Worm (Caenorhabditis elegans): ENCODE data around the gene fbxb-61.
"Not testable (repeated sequence)": the region's sequence is repeated elsewhere in the genome, so short reads cannot be mapped to it uniquely, and the experiment has no call there.

fbxb-61 gene

DNA sequence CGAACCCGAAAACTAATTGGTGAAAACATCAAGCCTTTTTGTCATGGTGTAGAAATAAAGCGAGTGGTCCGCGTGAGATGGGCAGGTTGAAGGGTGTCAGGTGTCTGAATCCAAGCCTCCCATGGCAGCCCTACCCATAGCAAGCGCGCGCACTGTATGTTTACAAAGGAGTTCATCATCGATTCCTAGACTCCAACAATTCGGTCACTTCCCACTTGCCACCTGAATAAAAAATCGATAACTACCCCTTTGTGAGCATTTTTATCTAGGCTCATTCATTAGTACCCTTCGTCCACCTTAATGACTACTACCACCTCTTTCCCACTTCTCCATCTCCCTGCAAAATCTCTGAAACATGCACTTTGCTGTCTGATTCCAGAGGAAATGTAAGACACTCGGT is 9.1 kb downstream of the fbxb-61 start, which contains the start of gene fbxb-64:
Gene fbxb-64, plus strand, starts transcription at position 301 of the 400 bp plus-strand sequence.
- TF ChIP-seq F10E7.11 (tag; optimal IDR thresholded peaks at IDR 0.05): no peak
- TF ChIP-seq Y56A3A.18 (GFP tag; IDR thresholded peaks at IDR 0.05): no peak
- no peak for TF ChIP-seq tbp1 (GFP tag; optimal IDR thresholded peaks at IDR 0.05)
- 0 out of 2 replicates have a peak, but pooled peaks have one; percentile 6 for TF ChIP-seq dox-1 (GFP tag; IDR thresholded peaks at IDR 0.05)
- TF ChIP-seq lin-35 (GFP tag; optimal IDR thresholded peaks at IDR 0.05): no peak
- no peak for TF ChIP-seq tbx-9 (tag; optimal IDR thresholded peaks at IDR 0.05; ENCODE audit: borderline replicate concordance)
- TF ChIP-seq let-607 (tag; optimal IDR thresholded peaks at IDR 0.05): no peak

DNA sequence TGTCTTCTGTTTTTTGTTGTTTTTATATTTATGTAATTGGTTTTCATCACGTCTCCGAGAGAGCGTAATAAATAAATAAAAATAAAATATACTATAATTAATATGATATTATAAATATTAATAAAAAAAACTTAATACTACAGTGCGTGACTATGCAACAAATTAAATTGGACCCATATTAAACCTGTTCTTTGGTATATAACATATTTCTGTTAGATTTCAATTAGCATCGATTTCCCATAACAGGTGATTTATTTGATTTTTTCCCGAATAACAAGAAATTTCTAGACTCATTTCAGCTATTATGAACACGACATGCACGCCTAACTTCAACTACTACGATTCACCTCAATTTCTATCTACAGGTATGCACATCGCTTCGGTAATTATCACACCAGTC is 13.1 kb downstream of the fbxb-61 start, which contains the start of gene srh-208:
Gene srh-208, plus strand, starts transcription at position 301 of the 400 bp plus-strand sequence.
- TF ChIP-seq F33H1.4 (GFP tag; IDR thresholded peaks at IDR 0.05); ceh-58 (GFP tag; IDR thresholded peaks at IDR 0.05); T07F8.4 (tag; optimal IDR thresholded peaks at IDR 0.05): not testable (repeated sequence)

DNA sequence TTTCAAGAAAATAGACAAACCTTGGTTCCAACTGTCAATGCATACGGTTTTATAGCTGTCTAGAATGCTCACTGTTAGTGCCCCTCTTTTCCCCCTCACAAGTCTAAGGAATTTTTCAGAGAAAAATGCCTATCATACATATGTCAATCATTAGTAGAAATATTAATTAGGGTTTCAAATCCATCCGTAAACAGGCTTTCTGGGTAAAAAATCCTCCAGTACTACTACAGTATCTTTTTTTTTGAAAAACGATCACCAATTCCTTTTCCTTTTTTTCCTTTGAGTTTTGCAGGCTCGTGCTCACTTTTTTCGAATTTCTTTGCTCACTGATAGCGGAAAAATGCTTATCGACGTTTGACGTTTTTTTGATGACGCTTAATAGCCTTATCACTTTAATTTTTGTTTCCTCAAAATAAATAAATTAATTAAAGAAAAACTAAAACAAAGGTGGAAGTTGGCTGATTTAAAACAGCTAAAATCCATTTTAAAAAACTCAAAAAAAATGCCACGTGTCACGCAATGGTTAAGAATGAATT is 15.6 kb downstream of the fbxb-61 start, which contains the start of gene C43D7.7:
Gene C43D7.7, minus strand, starts transcription at position 51 of the 536 bp plus-strand sequence.
- peak; percentile 36 for TF ChIP-seq nhr-80 (tag; optimal IDR thresholded peaks at IDR 0.05)
- TF ChIP-seq C17E4.6 (GFP tag; IDR thresholded peaks at IDR 0.05): no peak

DNA sequence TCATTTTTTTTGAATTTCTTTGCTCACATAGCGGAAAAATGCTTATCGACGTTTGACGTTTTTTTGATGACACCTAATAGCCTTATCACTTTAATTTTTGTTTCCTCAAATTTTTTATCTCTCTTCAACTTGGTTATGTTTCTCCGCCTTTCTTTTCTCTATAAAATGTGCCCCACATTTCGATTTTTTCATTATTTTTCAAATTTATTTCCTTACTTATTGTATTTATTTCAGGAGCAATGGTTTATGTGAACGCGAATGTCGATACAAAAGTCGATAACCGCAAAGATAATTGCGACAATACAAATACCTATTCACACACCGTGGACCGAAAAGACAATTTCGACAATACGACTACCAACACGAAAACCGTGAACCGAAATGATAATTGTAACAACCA is 16.5 kb downstream of the fbxb-61 start, which contains the start of gene sdz-6:
Gene sdz-6, plus strand, starts transcription at position 229 of the 400 bp plus-strand sequence.
- TF ChIP-seq rec-8 (tag; optimal IDR thresholded peaks at IDR 0.05): no peak
- TF ChIP-seq madf-6 (GFP tag; IDR thresholded peaks at IDR 0.05): no peak
- no peak for TF ChIP-seq F39B2.1 (GFP tag; IDR thresholded peaks at IDR 0.05)
- TF ChIP-seq B0336.3 (GFP tag; IDR thresholded peaks at IDR 0.05): no peak

DNA sequence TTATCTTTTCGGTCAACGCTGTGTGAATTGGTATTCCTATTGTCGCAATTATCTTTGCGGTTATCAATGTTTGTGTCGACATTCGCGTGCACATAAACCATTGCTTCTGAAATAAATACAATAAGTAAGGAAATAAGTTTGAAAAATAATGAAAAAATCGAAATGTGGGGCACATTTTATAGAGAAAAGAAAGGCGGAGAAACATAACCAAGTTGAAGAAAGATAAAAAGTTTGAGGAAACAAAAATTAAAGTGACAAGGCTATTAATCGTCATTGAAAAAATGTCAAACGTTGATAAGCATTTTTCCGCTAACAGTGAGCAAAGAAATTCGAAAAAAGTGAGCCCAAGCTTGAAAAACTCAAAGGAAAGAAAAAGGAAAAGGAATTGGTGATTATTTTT is 18.5 kb downstream of the fbxb-61 start, which contains the start of gene C43D7.4:
Gene C43D7.4, minus strand, starts transcription at position 101 of the 400 bp plus-strand sequence.
- TF ChIP-seq nhr-80 (tag; optimal IDR thresholded peaks at IDR 0.05): no peak
- no peak for TF ChIP-seq Y53F4B.3 (GFP tag; IDR thresholded peaks at IDR 0.05)
- no peak for TF ChIP-seq cebp-2 (GFP tag; IDR thresholded peaks at IDR 0.05)
- TF ChIP-seq snpc-1.3 (tag; optimal IDR thresholded peaks at IDR 0.05; ENCODE audit: insufficient read depth): no peak
- no peak for TF ChIP-seq lsl-1 (GFP tag; optimal IDR thresholded peaks at IDR 0.05)
- no peak for TF ChIP-seq ama-1 (optimal IDR thresholded peaks at IDR 0.05)
- TF ChIP-seq ama-1 (GFP tag; optimal IDR thresholded peaks at IDR 0.05): no peak
- TF ChIP-seq chd-7 (tag; optimal IDR thresholded peaks at IDR 0.05): no peak
- TF ChIP-seq hlh-26 (GFP tag; conservative IDR thresholded peaks at IDR 0.05): no peak
- TF ChIP-seq let-526 (GFP tag; IDR thresholded peaks at IDR 0.05): no peak
- TF ChIP-seq somi-1 (GFP tag; optimal IDR thresholded peaks at IDR 0.05): no peak
- TF ChIP-seq dpff-1 (tag; optimal IDR thresholded peaks at IDR 0.05): no peak
- no peak for TF ChIP-seq pha-4 (tag; optimal IDR thresholded peaks at IDR 0.05)
- TF ChIP-seq lin-54 (GFP tag; optimal IDR thresholded peaks at IDR 0.05): no peak
- TF ChIP-seq him-1 (tag; optimal IDR thresholded peaks at IDR 0.05): no peak
- TF ChIP-seq snpc-4 (GFP tag; optimal IDR thresholded peaks at IDR 0.05): no peak
- TF ChIP-seq snpc-4 (tag; optimal IDR thresholded peaks at IDR 0.05): no peak
- TF ChIP-seq tbp1 (GFP tag; optimal IDR thresholded peaks at IDR 0.05): no peak
- no peak for TF ChIP-seq ztf-3 (GFP tag; optimal IDR thresholded peaks at IDR 0.05)
- no peak for TF ChIP-seq let-607 (tag; optimal IDR thresholded peaks at IDR 0.05)

All from whole organism, young adult.